Fruit fly (Drosophila melanogaster) whole organism: Measurements from ENCODE around the gene Txl.

Experiments
- CG8478 ChIP-seq: fragments of >200 bp; optimal IDR thresholded peaks from 2 replicates; lab custom pipeline; 2018; ENCODE audit warnings: inconsistent platforms
- Dll ChIP-seq: fragments of >200 bp; optimal IDR thresholded peaks from 2 replicates; lab custom pipeline; 2017
- EcR ChIP-seq, 2 experiments: fragments of >200 bp; optimal IDR thresholded peaks; 2 replicates each; lab custom pipeline; 2017; ENCODE audit warnings: missing biosample characterization in 2 of 2, missing genetic modification characterization in 2 of 2, missing genetic modification reagents in 2 of 2
- pan ChIP-seq: fragments of >200 bp; optimal IDR thresholded peaks from 2 replicates; lab custom pipeline; 2017
- psq ChIP-seq: fragments of >200 bp; optimal IDR thresholded peaks from 2 replicates; lab custom pipeline; 2017

- no peak for TF ChIP-seq CG8478 (lab: Kevin White, UChicago)
- no peak for TF ChIP-seq pan
- TF ChIP-seq psq (lab: Kevin White, UChicago), result no peak
- no peak for TF ChIP-seq EcR (GFP tag; optimal IDR thresholded peaks at IDR 0.05; lab: Kevin White, UChicago)
- TF ChIP-seq Dll (lab: Kevin White, UChicago), result no peak
Measured at dm6 chr3L:5807370-5808100, 41.9 kb downstream of the Txl start.
